Fruit fly (Drosophila melanogaster) S2 (cell line): ENCODE measurements around the gene CG11069.

Source experiments
- CG8478 ChIP-seq: fragments of >200 bp; optimal IDR thresholded peaks from 2 replicates; lab custom pipeline; 2018
- CTCF ChIP-seq, 2 experiments: fragments of >200 bp; optimal IDR thresholded peaks; 2 replicates each; lab custom pipeline; 2018

dm6 chr3R:24900816-24901215, 6.3 kb downstream of the CG11069 start, which contains the start of gene CG10845:
- TF ChIP-seq CG8478 (no peak), CTCF (optimal IDR thresholded peaks at IDR 0.05; lab: Kevin White, UChicago) (no peak)
